Worm (Caenorhabditis elegans): ENCODE measurements around the gene ufd-2.
A peak's percentile ranks its signal among the peaks of the same experiment; 100 is the strongest.

Gene ufd-2

DNA sequence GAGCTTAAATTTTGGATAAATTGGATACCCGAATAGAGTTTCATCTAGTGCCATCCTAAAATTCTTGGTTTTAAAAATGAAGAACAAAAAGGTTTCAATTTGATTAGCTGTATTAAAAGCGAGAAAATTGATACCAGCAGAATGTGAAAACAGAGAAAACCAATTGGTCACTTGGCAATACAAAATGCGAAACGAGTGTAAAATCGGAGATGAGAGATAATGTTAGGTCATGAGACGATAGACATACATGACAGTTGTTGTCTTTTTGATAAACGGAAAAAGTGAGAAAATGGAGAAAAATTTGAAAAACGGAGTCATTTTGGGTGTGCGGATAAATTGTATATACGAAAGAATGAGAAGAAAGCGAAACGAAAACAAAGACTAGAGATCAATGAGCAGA is 42.5 kb downstream of the ufd-2 start, which contains the start of gene sfxn-5 (continued):
- no peak for TF ChIP-seq elt-1 (tag; optimal IDR thresholded peaks at IDR 0.05)
- TF ChIP-seq mab-5 (tag; optimal IDR thresholded peaks at IDR 0.05), result no peak
- TF ChIP-seq mbf-1 (tag; optimal IDR thresholded peaks at IDR 0.05), result no peak
- no peak for TF ChIP-seq gmeb-1 (tag; optimal IDR thresholded peaks at IDR 0.05)
- TF ChIP-seq C34F6.9 (tag; optimal IDR thresholded peaks at IDR 0.05), result peak; percentile 38
- no peak for TF ChIP-seq nhr-12 (tag; optimal IDR thresholded peaks at IDR 0.05)
- no peak for TF ChIP-seq peb-1 (tag; optimal IDR thresholded peaks at IDR 0.05)
- TF ChIP-seq fos-1 (tag; optimal IDR thresholded peaks at IDR 0.05), result peak; percentile 74
- TF ChIP-seq snpc-4 (tag; optimal IDR thresholded peaks at IDR 0.05), result no peak
- TF ChIP-seq R02D3.7 (tag; optimal IDR thresholded peaks at IDR 0.05), result no peak
- peak; percentile 34 for TF ChIP-seq sma-9 (GFP tag; optimal IDR thresholded peaks at IDR 0.05)
- TF ChIP-seq sma-9 (tag; optimal IDR thresholded peaks at IDR 0.05), result no peak
- no peak for TF ChIP-seq aly-2 (tag; optimal IDR thresholded peaks at IDR 0.05)
- TF ChIP-seq ZK546.5 (tag; optimal IDR thresholded peaks at IDR 0.05), result no peak
- no peak for TF ChIP-seq ztf-4 (tag; optimal IDR thresholded peaks at IDR 0.05)
- TF ChIP-seq dmd-4 (tag; optimal IDR thresholded peaks at IDR 0.05), result no peak
- TF ChIP-seq crh-2 (tag; optimal IDR thresholded peaks at IDR 0.05), result peak; percentile 10

DNA sequence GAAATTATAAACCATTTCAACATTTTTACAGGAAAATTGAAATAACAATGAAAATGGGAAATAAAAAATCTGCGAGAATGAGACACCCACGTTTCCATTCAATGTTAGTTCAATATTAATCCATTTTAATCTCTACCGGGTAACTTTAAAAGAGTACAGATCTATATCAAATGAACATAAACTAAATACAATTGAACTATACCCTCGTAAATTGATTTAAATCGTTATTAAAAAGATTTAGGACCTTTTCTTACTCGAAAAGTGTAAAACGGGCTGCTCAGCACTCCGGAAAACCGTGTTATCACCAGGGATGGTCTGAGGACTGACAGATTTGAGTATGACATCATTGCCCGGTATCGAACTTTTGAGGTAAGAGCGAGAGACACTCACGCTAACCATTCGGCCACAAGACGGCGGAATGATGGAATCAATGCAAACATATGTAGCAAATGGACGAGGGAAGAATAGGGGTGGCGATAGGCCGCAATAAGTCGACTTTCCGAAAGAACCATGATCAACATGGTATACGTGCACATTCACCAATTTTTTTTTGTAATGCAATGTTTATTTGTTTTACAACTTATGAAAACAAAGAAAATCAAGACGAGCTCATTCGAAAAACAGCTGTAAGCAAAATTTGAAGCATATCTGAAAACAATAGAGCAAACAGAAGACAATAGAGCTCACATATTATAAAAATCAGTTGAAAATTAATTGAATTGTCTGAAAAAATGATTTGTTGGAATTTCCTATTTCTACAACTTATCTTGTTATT is 44.6 kb downstream of the ufd-2 start, which contains the start of the genes chst-1 and C41C4.9:
Gene chst-1, minus strand, starts transcription at position 51 of the 775 bp plus-strand sequence.
Gene C41C4.9, plus strand, starts transcription at position 725 of the 775 bp plus-strand sequence.
- TF ChIP-seq peb-1 (tag; optimal IDR thresholded peaks at IDR 0.05) (no peak), nhr-237 (tag; optimal IDR thresholded peaks at IDR 0.05) (no peak), aly-2 (tag; optimal IDR thresholded peaks at IDR 0.05) (no peak), zag-1 (tag; optimal IDR thresholded peaks at IDR 0.05) (no peak), C34F6.9 (tag; optimal IDR thresholded peaks at IDR 0.05) (peak; percentile 33), gmeb-1 (tag; optimal IDR thresholded peaks at IDR 0.05) (peak; percentile 60), nhr-11 (tag; optimal IDR thresholded peaks at IDR 0.05) (peak; percentile 78), mab-5 (tag; optimal IDR thresholded peaks at IDR 0.05) (no peak), lin-11 (tag; optimal IDR thresholded peaks at IDR 0.05) (peak; percentile 29), fos-1 (tag; optimal IDR thresholded peaks at IDR 0.05) (peak; percentile 87), lin-13 (GFP tag; optimal IDR thresholded peaks at IDR 0.05) (peak; percentile 67), sma-9 (GFP tag; optimal IDR thresholded peaks at IDR 0.05) (peak; percentile 82), sma-9 (tag; optimal IDR thresholded peaks at IDR 0.05) (no peak), unc-39 (tag; optimal IDR thresholded peaks at IDR 0.05) (no peak), blmp-1 (tag; optimal IDR thresholded peaks at IDR 0.05; ENCODE audit: insufficient read depth) (peak; percentile 18), sma-3 (GFP tag; optimal IDR thresholded peaks at IDR 0.05) (peak; percentile 74), dmd-4 (tag; optimal IDR thresholded peaks at IDR 0.05) (no peak), nhr-10 (tag; optimal IDR thresholded peaks at IDR 0.05) (no peak), egl-27 (tag; optimal IDR thresholded peaks at IDR 0.05) (peak; percentile 64), ztf-4 (tag; optimal IDR thresholded peaks at IDR 0.05) (peak; percentile 53), unc-55 (GFP tag; optimal IDR thresholded peaks at IDR 0.05) (no peak), elt-3 (tag; optimal IDR thresholded peaks at IDR 0.05) (no peak), nhr-23 (tag; optimal IDR thresholded peaks at IDR 0.05) (no peak), R02D3.7 (tag; optimal IDR thresholded peaks at IDR 0.05) (no peak), ztf-11 (tag; optimal IDR thresholded peaks at IDR 0.05) (no peak), lsy-2 (tag; optimal IDR thresholded peaks at IDR 0.05) (peak in 1 of 2 experiments; percentile 69), ama-1 (optimal IDR thresholded peaks at IDR 0.05) (no peak), mdl-1 (tag; optimal IDR thresholded peaks at IDR 0.05) (no peak), nhr-77 (tag; optimal IDR thresholded peaks at IDR 0.05) (no peak), Y55F3AM.14 (GFP tag; optimal IDR thresholded peaks at IDR 0.05) (peak; percentile 72), lin-39 (tag; optimal IDR thresholded peaks at IDR 0.05) (no peak), nhr-25 (tag; optimal IDR thresholded peaks at IDR 0.05) (no peak), sem-4 (tag; optimal IDR thresholded peaks at IDR 0.05) (peak; percentile 10), alr-1 (tag; optimal IDR thresholded peaks at IDR 0.05) (no peak), ceh-82 (tag; optimal IDR thresholded peaks at IDR 0.05) (no peak), snpc-4 (tag; optimal IDR thresholded peaks at IDR 0.05) (no peak), F13H6.1 (tag; optimal IDR thresholded peaks at IDR 0.05) (peak; percentile 65), ztf-1 (GFP tag; conservative IDR thresholded peaks at IDR 0.05) (no peak), nhr-129 (tag; optimal IDR thresholded peaks at IDR 0.05) (peak; percentile 89), elt-1 (tag; optimal IDR thresholded peaks at IDR 0.05) (no peak), crh-2 (tag; optimal IDR thresholded peaks at IDR 0.05) (peak; percentile 13), unc-62 (GFP tag; optimal IDR thresholded peaks at IDR 0.05) (no peak), skn-1 (tag; optimal IDR thresholded peaks at IDR 0.05) (no peak), mbf-1 (tag; optimal IDR thresholded peaks at IDR 0.05) (no peak), nhr-21 (tag; optimal IDR thresholded peaks at IDR 0.05) (peak; percentile 65), nhr-6 (tag; optimal IDR thresholded peaks at IDR 0.05) (no peak), ZK546.5 (tag; optimal IDR thresholded peaks at IDR 0.05) (no peak), nhr-12 (tag; optimal IDR thresholded peaks at IDR 0.05) (no peak), ceh-16 (tag; optimal IDR thresholded peaks at IDR 0.05) (peak; percentile 14)

All from whole organism, L2 larva.